Worm (Caenorhabditis elegans): ENCODE data around the gene R03E9.2.

The R03E9.2 gene

ce11 chrX:6733201-6733600 lies at the start of gene R03E9.2:
TSS of gene R03E9.2 (minus strand) at chrX:6733301.
- no peak for TF ChIP-seq unc-62 (GFP tag; optimal IDR thresholded peaks at IDR 0.05)

- TF ChIP-seq unc-62 (GFP tag; optimal IDR thresholded peaks at IDR 0.05): no peak
These were observed 49.8 kb upstream of the R03E9.2 start, which contains the start of gene idpp-6 for ce11 chrX:6782857-6783256. TSS of gene idpp-6 (plus strand) at chrX:6783157.

ce11 chrX:6778014-6778413 lies 44.9 kb upstream of the R03E9.2 start, which contains the start of gene irk-1:
TSS of gene irk-1 (minus strand) at chrX:6778114.
- no peak for TF ChIP-seq unc-62 (GFP tag; optimal IDR thresholded peaks at IDR 0.05)

ce11 chrX:6761688-6762185 lies 28.6 kb upstream of the R03E9.2 start, which contains the start of gene abts-4:
TSS of gene abts-4 (minus strand) at chrX:6761738.
- no peak for TF ChIP-seq unc-62 (GFP tag; optimal IDR thresholded peaks at IDR 0.05)

ce11 chrX:6761211-6761610 lies 28.1 kb upstream of the R03E9.2 start:
- no peak for TF ChIP-seq unc-62 (GFP tag; optimal IDR thresholded peaks at IDR 0.05)

ce11 chrX:6750145-6750544 lies 17.0 kb upstream of the R03E9.2 start:
- TF ChIP-seq unc-62 (GFP tag; optimal IDR thresholded peaks at IDR 0.05): no peak

ce11 chrX:6749124-6749822 lies 16.2 kb upstream of the R03E9.2 start:
- no peak for TF ChIP-seq unc-62 (GFP tag; optimal IDR thresholded peaks at IDR 0.05)

DNA sequence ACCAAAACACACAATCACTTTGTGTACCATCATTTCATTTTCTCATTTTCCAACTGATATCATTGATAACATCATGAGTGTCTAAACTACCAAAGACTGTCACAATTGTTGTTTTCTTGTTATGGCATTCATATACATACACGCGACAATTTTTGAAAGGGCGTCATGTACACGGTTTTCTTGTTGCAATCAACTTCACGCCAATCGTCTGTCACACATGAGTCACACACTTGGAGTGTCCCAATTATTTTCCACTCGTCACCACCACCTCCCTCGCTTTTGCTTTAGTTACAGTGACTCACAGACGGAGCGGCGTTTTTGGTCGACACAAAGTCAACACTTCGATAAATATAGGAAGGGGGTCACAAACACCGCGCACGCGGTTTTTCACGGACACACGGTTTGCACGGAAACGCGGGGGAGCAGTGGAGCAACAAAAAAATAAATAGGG lies 14.8 kb upstream of the R03E9.2 start:
- TF ChIP-seq unc-62 (GFP tag; optimal IDR thresholded peaks at IDR 0.05): no peak

ce11 chrX:6746849-6747248 lies 13.7 kb upstream of the R03E9.2 start:
- no peak for TF ChIP-seq unc-62 (GFP tag; optimal IDR thresholded peaks at IDR 0.05)

DNA sequence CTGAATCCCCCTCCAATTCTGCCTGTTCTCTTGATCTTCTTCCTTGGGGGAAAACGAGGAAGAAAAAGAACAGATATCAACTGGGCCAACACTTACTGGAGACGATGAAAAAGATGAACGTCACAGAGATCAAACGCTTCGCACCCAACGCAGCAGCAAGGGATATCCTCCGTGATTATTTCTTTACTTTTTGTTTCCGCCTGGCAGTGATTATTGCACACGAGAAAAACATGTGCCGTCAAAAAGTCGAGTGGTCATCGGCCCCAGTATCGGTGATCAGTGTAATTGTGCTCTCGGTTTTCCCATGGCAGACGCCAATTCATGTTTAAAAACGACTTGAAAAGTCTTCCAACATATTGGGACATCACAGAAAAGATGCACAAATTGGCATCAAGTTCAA lies 12.4 kb upstream of the R03E9.2 start:
- no peak for TF ChIP-seq unc-62 (GFP tag; optimal IDR thresholded peaks at IDR 0.05)

- TF ChIP-seq unc-62 (GFP tag; optimal IDR thresholded peaks at IDR 0.05): no peak
These were observed 11.9 kb upstream of the R03E9.2 start for ce11 chrX:6744978-6745377.

DNA sequence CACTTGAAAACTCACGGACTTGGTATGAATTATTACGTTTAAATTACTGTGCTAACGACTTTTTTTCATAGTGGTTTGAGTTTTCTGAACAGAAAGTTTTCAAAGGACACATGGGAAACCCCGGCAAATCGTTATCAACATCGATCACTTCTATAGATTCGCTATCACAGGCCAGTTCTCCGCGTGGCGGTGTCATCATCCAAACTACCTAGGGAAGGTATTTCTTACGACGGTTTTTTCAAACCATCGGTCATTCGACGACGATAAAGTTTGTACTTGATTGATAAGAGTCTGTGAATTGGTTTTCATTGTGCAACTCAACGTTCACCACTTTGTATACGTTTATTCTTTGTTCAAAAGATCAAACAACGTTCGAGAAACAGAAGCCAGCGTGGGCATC lies 11.4 kb upstream of the R03E9.2 start:
- no peak for TF ChIP-seq unc-62 (GFP tag; optimal IDR thresholded peaks at IDR 0.05)

ce11 chrX:6743853-6744346 lies 10.8 kb upstream of the R03E9.2 start:
- no peak for TF ChIP-seq unc-62 (GFP tag; optimal IDR thresholded peaks at IDR 0.05)

ce11 chrX:6743344-6743743 lies 10.2 kb upstream of the R03E9.2 start:
- TF ChIP-seq unc-62 (GFP tag; optimal IDR thresholded peaks at IDR 0.05): no peak

- TF ChIP-seq unc-62 (GFP tag; optimal IDR thresholded peaks at IDR 0.05): no peak
These were observed 9.8 kb upstream of the R03E9.2 start for ce11 chrX:6742891-6743290.

ce11 chrX:6742011-6742683 lies 9.0 kb upstream of the R03E9.2 start, which contains the start of gene mdl-1:
TSS of gene mdl-1 (plus strand) at chrX:6742351.
- TF ChIP-seq unc-62 (GFP tag; optimal IDR thresholded peaks at IDR 0.05): no peak

DNA sequence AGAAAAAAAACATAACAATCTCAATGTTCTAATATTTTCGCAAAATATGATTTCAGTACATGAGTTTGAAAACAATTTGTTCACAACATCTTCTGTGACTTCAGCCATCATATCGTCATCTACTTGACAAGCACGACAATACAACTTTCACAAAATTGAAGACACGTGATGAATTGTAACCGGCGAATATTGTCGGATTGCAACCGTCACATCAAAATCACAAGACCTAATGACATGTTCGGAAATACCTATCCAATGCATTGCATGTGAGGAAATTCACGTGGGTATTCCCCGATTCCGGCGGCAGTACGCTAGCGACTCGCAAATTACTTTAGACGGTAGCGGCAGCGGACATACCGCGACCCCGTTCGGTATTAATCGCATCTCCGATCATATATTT lies 8.4 kb upstream of the R03E9.2 start:
- TF ChIP-seq unc-62 (GFP tag; optimal IDR thresholded peaks at IDR 0.05): no peak

Measured in whole organism, dauer.